Worm (Caenorhabditis elegans) whole organism, early embryonic: ENCODE results near the gene col-145.
A peak's percentile ranks its signal among the peaks of the same experiment; 100 is the strongest.

Experiments
- B0310.2 ChIP-seq: sonication (generic microtip); optimal IDR thresholded peaks from 2 replicates; lab custom pipeline; 2016; ENCODE audit warnings: mild to moderate bottlenecking, missing genetic modification characterization, missing compliant biosample characterization
- F13C5.2 ChIP-seq: sonication (generic microtip); optimal IDR thresholded peaks from 2 replicates; lab custom pipeline; 2017; ENCODE audit warnings: mild to moderate bottlenecking, missing genetic modification characterization, inconsistent platforms, missing compliant biosample characterization
- aly-1 ChIP-seq: sonication (generic microtip); optimal IDR thresholded peaks from 2 replicates; lab custom pipeline; 2016; ENCODE audit warnings: missing genetic modification characterization, missing compliant biosample characterization
- ama-1 ChIP-seq: fragments of 150-350 bp; optimal IDR thresholded peaks from 2 replicates; lab custom pipeline; 2014
- ceh-13 ChIP-seq: fragments of 200-800 bp; sonication (Bioruptor generic); optimal IDR thresholded peaks from 2 replicates; lab custom pipeline; 2018; ENCODE audit warnings: mild to moderate bottlenecking, missing genetic modification characterization, missing compliant biosample characterization
- ceh-36 ChIP-seq: sonication (generic microtip); optimal IDR thresholded peaks from 2 replicates; lab custom pipeline; 2016; ENCODE audit warnings: missing genetic modification characterization, inconsistent platforms, missing compliant biosample characterization
- ets-7 ChIP-seq: sonication (generic microtip); optimal IDR thresholded peaks from 2 replicates; lab custom pipeline; 2016; ENCODE audit warnings: missing genotype, missing genetic modification characterization, missing compliant biosample characterization
- flt-1 ChIP-seq: fragments of 200-800 bp; sonication (Bioruptor generic); IDR thresholded peaks from 2 replicates; pipeline ENCODE4 v1.3.6; 2022; ENCODE audit warnings: missing genetic modification characterization, missing compliant biosample characterization
- hmbx-1 ChIP-seq: sonication (generic microtip); optimal IDR thresholded peaks from 2 replicates; lab custom pipeline; 2016; ENCODE audit warnings: mild to moderate bottlenecking, missing genetic modification characterization, missing compliant biosample characterization
- hmg-4 ChIP-seq: fragments of 200-800 bp; sonication (Bioruptor generic); optimal IDR thresholded peaks from 2 replicates; lab custom pipeline; 2018; ENCODE audit warnings: mild to moderate bottlenecking, missing genetic modification characterization, missing compliant biosample characterization
- hnd-1 ChIP-seq: sonication (generic microtip); optimal IDR thresholded peaks from 2 replicates; lab custom pipeline; 2016; ENCODE audit warnings: missing genetic modification characterization, missing compliant biosample characterization
- pes-1 ChIP-seq: fragments of 200-800 bp; sonication (Bioruptor generic); IDR thresholded peaks from 2 replicates; pipeline ENCODE4 v1.3.6; 2022; ENCODE audit warnings: missing genetic modification reagents, missing genetic modification characterization, missing compliant biosample characterization
- scrt-1 ChIP-seq: fragments of 200-800 bp; sonication (Bioruptor generic); IDR thresholded peaks from 2 replicates; pipeline ENCODE4 v1.3.6; 2022; ENCODE audit warnings: missing genetic modification characterization, missing compliant biosample characterization
- sea-1 ChIP-seq: fragments of 200-800 bp; sonication (Bioruptor generic); conservative IDR thresholded peaks from 2 replicates; pipeline ENCODE4 v1.3.6; 2022; ENCODE audit warnings: missing genetic modification characterization, missing compliant biosample characterization
- tbx-11 ChIP-seq: fragments of 200-800 bp; sonication (Bioruptor generic); IDR thresholded peaks from 2 replicates; pipeline ENCODE4 v1.3.6; 2022; ENCODE audit warnings: missing genetic modification characterization, missing compliant biosample characterization
- tbx-37 ChIP-seq: fragments of 200-800 bp; sonication (Bioruptor generic); conservative IDR thresholded peaks from 2 replicates; pipeline ENCODE4 v1.3.6; 2022; ENCODE audit warnings: missing genetic modification reagents, missing genetic modification characterization, missing compliant biosample characterization
- tra-4 ChIP-seq: sonication (generic microtip); optimal IDR thresholded peaks from 2 replicates; lab custom pipeline; 2017; ENCODE audit warnings: missing genetic modification characterization, missing compliant biosample characterization

The col-145 gene

DNA sequence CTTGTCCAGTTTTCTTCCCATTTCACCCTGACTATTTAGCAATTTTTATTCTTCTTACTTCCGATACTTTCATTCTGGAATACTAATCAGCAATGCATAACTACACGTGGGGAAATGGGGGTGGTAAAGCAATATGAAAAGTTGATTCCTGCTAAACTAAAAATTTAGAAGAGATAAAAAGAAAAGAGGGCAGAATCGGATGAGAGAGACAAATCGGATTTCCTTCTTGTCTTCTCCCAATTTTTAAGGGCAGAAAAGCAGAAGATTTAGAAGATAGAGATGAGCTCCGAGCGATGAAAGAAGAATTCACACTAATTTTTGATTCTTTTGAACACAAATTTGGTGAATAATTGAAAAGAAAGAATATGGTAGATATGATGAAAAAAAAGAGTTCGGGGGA lies 31.2 kb upstream of the col-145 start:
- TF ChIP-seq hnd-1 (tag; lab: Kevin White, UChicago), result no peak
- no peak for TF ChIP-seq flt-1 (GFP tag; lab: Robert Waterston, UW)
- TF ChIP-seq tbx-11 (GFP tag; lab: Robert Waterston, UW), result no peak
- TF ChIP-seq hmg-4 (GFP tag; lab: Kevin White, UChicago), result no peak
- no peak for TF ChIP-seq ama-1
- no peak for TF ChIP-seq hmbx-1 (tag; lab: Kevin White, UChicago)
- no peak for TF ChIP-seq sea-1 (GFP tag; lab: Robert Waterston, UW)
- no peak for TF ChIP-seq ceh-13
- no peak for TF ChIP-seq tra-4 (tag; lab: Kevin White, UChicago)
- no peak for TF ChIP-seq pes-1 (GFP tag; lab: Robert Waterston, UW)
- no peak for TF ChIP-seq F13C5.2 (tag; lab: Kevin White, UChicago)
- no peak for TF ChIP-seq aly-1 (tag; lab: Kevin White, UChicago)
- no peak for TF ChIP-seq B0310.2

- TF ChIP-seq B0310.2, result no peak
- TF ChIP-seq ceh-13, result no peak
- no peak for TF ChIP-seq tbx-11 (GFP tag; lab: Robert Waterston, UW)
- TF ChIP-seq flt-1 (GFP tag; lab: Robert Waterston, UW), result no peak
- TF ChIP-seq F13C5.2 (tag; lab: Kevin White, UChicago), result no peak
- no peak for TF ChIP-seq ceh-36 (tag; lab: Kevin White, UChicago)
- TF ChIP-seq scrt-1 (GFP tag; lab: Robert Waterston, UW), result no peak
- no peak for TF ChIP-seq hnd-1 (tag; lab: Kevin White, UChicago)
- TF ChIP-seq hmbx-1 (tag; lab: Kevin White, UChicago), result no peak
- no peak for TF ChIP-seq ets-7
- no peak for TF ChIP-seq sea-1 (GFP tag; lab: Robert Waterston, UW)
- TF ChIP-seq hmg-4 (GFP tag; lab: Kevin White, UChicago), result no peak
- TF ChIP-seq aly-1 (tag; lab: Kevin White, UChicago), result no peak
- TF ChIP-seq pes-1 (GFP tag; lab: Robert Waterston, UW), result no peak
- no peak for TF ChIP-seq ama-1
- no peak for TF ChIP-seq tra-4 (tag; lab: Kevin White, UChicago)
- TF ChIP-seq tbx-37 (GFP tag; lab: Robert Waterston, UW), result no peak
These were observed 28.6 kb upstream of the col-145 start, which contains the start of gene sphr-1 for ce11 chrV:9191406-9191805. sphr-1 (plus strand) TSS chrV:9191610.

ce11 chrV:9186028-9186427 lies 23.2 kb upstream of the col-145 start:
- TF ChIP-seq B0310.2 (no peak), aly-1 (tag; lab: Kevin White, UChicago) (no peak), hnd-1 (tag; lab: Kevin White, UChicago) (no peak)

DNA sequence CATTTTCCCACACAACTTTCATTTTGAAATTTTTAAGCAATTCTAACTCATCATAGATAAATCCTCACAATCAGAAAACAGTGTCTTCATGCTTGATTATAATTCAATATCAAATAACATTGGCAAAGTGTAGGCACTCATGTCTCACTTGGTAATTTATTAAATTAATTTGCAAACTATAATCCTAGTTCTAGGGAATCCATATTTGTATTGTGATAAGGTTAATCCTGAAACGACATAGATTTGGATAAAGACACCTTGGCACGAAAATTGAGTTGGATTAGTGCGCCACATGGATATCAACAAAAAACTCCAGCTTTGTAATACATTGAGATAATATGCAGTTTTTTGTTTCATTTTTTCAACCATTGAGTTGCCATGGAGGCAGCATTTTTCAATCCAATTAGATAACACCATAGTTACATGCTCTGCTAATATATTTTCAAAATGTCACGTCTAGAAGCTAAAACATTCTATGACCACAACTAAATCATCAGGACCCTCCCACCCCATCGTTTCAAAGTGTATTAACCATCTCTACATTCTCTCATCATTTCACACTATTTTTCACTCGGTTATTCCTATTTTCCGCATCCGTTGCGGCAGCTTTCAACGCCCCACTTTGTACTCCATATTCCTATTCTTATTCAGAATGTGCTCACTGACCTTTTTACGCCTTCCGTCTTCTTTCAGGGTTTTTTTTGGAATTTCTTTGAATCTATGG lies 21.1 kb upstream of the col-145 start:
- TF ChIP-seq scrt-1 (GFP tag; lab: Robert Waterston, UW), result no peak
- no peak for TF ChIP-seq hmbx-1 (tag; lab: Kevin White, UChicago)
- TF ChIP-seq hnd-1 (tag; lab: Kevin White, UChicago), result no peak

DNA sequence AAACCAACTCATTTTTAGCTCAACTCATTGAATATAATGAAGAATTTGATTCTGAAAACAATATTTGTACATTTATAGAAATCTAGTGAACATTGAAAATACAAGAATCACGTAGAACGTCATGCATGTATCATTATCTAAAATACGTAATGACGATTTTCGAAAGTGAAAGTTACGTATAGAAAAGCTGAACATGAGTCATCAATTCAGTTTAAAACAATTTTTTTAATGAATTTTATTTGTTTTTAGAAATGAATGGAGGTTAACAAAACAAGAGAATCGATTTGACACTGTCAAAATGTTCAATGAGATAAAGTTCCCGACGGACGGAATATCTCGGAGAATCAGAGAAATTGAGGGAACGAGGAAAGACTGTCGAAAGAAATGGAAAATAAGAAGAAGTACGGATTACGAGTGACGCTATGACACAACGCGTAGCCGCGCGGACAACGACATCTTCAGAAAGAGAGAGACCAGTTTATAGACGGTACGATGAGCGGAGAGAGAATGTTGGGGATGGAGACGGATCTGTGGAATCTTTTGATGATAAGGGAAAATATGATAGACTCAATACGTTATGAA lies 19.0 kb upstream of the col-145 start, which contains the start of gene ptr-1:
TSS of gene ptr-1 (minus strand) at position 51 of the 582 bp plus-strand sequence.
- TF ChIP-seq hnd-1 (tag; lab: Kevin White, UChicago), result no peak
- TF ChIP-seq aly-1 (tag; lab: Kevin White, UChicago), result no peak
- no peak for TF ChIP-seq tbx-11 (GFP tag; lab: Robert Waterston, UW)
- no peak for TF ChIP-seq ceh-36 (tag; lab: Kevin White, UChicago)
- no peak for TF ChIP-seq ama-1
- TF ChIP-seq ets-7, result no peak
- no peak for TF ChIP-seq sea-1 (GFP tag; lab: Robert Waterston, UW)
- TF ChIP-seq hmg-4 (GFP tag; lab: Kevin White, UChicago), result no peak
- no peak for TF ChIP-seq hmbx-1 (tag; lab: Kevin White, UChicago)
- no peak for TF ChIP-seq tra-4 (tag; lab: Kevin White, UChicago)
- no peak for TF ChIP-seq scrt-1 (GFP tag; lab: Robert Waterston, UW)
- no peak for TF ChIP-seq flt-1 (GFP tag; lab: Robert Waterston, UW)
- no peak for TF ChIP-seq ceh-13
- no peak for TF ChIP-seq F13C5.2 (tag; lab: Kevin White, UChicago)
- TF ChIP-seq tbx-37 (GFP tag; lab: Robert Waterston, UW), result no peak
- TF ChIP-seq pes-1 (GFP tag; lab: Robert Waterston, UW), result no peak
- TF ChIP-seq B0310.2, result no peak

- TF ChIP-seq F13C5.2 (tag; lab: Kevin White, UChicago) (peak; percentile 84), tbx-11 (GFP tag; lab: Robert Waterston, UW) (peak; percentile 57; the same call in 1 of the 2 replicates), hnd-1 (tag; lab: Kevin White, UChicago) (peak; percentile 36), ets-7 (no peak), ceh-36 (tag; lab: Kevin White, UChicago) (peak; percentile 35), tra-4 (tag; lab: Kevin White, UChicago) (no peak)
These were observed 12.5 kb upstream of the col-145 start, which contains the start of gene spas-1 for ce11 chrV:9175218-9175837. spas-1 (plus strand) TSS chrV:9175789.

DNA sequence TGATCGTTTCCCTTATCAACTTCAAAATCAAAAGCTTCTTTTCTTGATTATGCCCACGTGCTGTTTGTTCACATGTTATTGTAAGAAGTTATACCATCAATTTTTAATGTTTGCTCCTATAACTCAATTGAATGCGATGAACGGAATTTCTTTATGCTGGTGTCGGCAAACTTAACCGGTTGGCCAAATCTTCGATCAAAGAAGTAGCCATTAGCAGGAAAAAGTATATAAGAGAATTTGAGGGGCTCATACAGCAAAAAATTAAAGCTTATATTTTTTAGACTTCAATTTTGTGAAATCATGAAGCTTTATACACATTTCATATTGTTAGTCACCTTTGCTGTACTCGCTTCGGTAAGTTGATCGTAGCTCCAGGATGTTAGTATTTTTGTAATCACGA lies 11.0 kb upstream of the col-145 start, which contains the start of gene pqn-16:
TSS of gene pqn-16 (plus strand) at position 301 of the 400 bp plus-strand sequence.
- TF ChIP-seq hmbx-1 (tag; lab: Kevin White, UChicago), result no peak
